Worm (Caenorhabditis elegans) whole organism, midembryonic: ENCODE data around the gene grsp-2.

Source experiments
- T22C8.4 ChIP-seq: fragments of 200-800 bp; sonication (Bioruptor generic); IDR thresholded peaks from 2 replicates; pipeline ENCODE4 v1.3.6; 2022; ENCODE audit warnings: missing genetic modification characterization, missing compliant biosample characterization
- cog-1 ChIP-seq: sonication (generic microtip); optimal IDR thresholded peaks from 2 replicates; lab custom pipeline; 2016; ENCODE audit warnings: missing genetic modification characterization, missing compliant biosample characterization
- flt-1 ChIP-seq: fragments of 200-800 bp; sonication (Bioruptor generic); IDR thresholded peaks from 2 replicates; pipeline ENCODE4 v1.3.6; 2022; ENCODE audit warnings: missing genetic modification characterization, missing compliant biosample characterization
- klf-2 ChIP-seq: fragments of 200-800 bp; sonication (Bioruptor generic); conservative IDR thresholded peaks from 2 replicates; pipeline ENCODE4 v1.3.6; 2022; ENCODE audit warnings: missing genetic modification reagents, missing genetic modification characterization, missing compliant biosample characterization
- med-1 ChIP-seq: sonication (generic microtip); optimal IDR thresholded peaks from 2 replicates; lab custom pipeline; 2017; ENCODE audit warnings: missing genetic modification characterization, mild to moderate bottlenecking, missing compliant biosample characterization, antibody characterized with exemption, missing genetic modification reagents; ENCODE audit not compliant: insufficient read depth
- ref-1 ChIP-seq: fragments of 200-800 bp; sonication (Bioruptor generic); conservative IDR thresholded peaks from 2 replicates; pipeline ENCODE4 v1.3.6; 2022; ENCODE audit warnings: missing genetic modification reagents, missing genetic modification characterization, missing compliant biosample characterization
- tab-1 ChIP-seq: fragments of 200-800 bp; sonication (Bioruptor generic); IDR thresholded peaks from 2 replicates; pipeline ENCODE4 v1.3.6; 2022; ENCODE audit warnings: missing genetic modification characterization, missing compliant biosample characterization
- ztf-23 ChIP-seq: fragments of 200-800 bp; sonication (Bioruptor generic); IDR thresholded peaks from 2 replicates; pipeline ENCODE4 v1.3.6; 2022; ENCODE audit warnings: missing genetic modification reagents, missing genetic modification characterization, missing compliant biosample characterization
- ztf-29 ChIP-seq: fragments of 200-800 bp; sonication (Bioruptor generic); IDR thresholded peaks from 2 replicates; pipeline ENCODE4 v1.3.6; 2022; ENCODE audit warnings: missing genetic modification reagents, missing genetic modification characterization, missing compliant biosample characterization

DNA sequence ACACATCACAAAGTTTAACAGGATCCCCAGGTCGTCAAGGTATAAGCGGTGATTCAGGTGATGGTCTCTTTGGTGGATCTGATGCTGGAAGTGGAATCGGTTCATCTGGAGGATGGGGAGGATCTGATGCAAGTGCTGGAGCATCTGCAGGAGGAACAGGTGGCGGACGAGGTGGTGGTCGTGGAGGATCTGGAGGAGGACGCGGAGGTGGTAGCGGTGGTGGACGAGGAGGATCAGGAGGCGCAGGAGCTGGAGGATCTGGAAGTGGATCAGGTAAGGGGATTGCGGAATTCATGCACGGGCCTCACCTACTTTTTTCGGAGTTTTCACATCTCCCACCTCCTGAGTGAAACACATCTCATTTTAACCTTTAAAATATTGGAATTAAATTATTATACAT lies 488 bp downstream of the grsp-2 start:
- TF ChIP-seq med-1 (no peak), ztf-23 (GFP tag; lab: Robert Waterston, UW) (0 out of 2 replicates have a peak, but pooled peaks have one; percentile 10), ztf-29 (no peak), flt-1 (GFP tag; lab: Robert Waterston, UW) (0 out of 2 replicates have a peak, but pooled peaks have one; percentile 20), T22C8.4 (GFP tag; lab: Robert Waterston, UW) (no peak), tab-1 (GFP tag; lab: Robert Waterston, UW) (no peak), ref-1 (no peak), cog-1 (tag; lab: Kevin White, UChicago) (no peak), klf-2 (GFP tag; lab: Robert Waterston, UW) (no peak)
